Worm (Caenorhabditis elegans) whole organism, young adult: Measurements from ENCODE around the gene chd-3.

Experiments used
- B0336.3 ChIP-seq: fragments of 200-800 bp; sonication (Bioruptor generic); IDR thresholded peaks from 2 replicates; pipeline ENCODE4 v1.3.6; 2022; ENCODE audit warnings: missing genetic modification characterization, missing compliant biosample characterization
- C06A6.2 ChIP-seq: fragments of 200-800 bp; sonication (Bioruptor generic); conservative IDR thresholded peaks from 2 replicates; pipeline ENCODE4 v1.3.6; 2022; ENCODE audit warnings: missing genetic modification characterization, missing compliant biosample characterization
- F10E7.11 ChIP-seq: sonication (generic microtip); optimal IDR thresholded peaks from 2 replicates; lab custom pipeline; 2017; ENCODE audit warnings: mild to moderate bottlenecking, missing genetic modification characterization, moderate library complexity, missing compliant biosample characterization
- F33H1.4 ChIP-seq: fragments of 200-800 bp; sonication (Bioruptor generic); IDR thresholded peaks from 2 replicates; pipeline ENCODE4 v1.3.6; 2022; ENCODE audit warnings: missing genetic modification reagents, missing genetic modification characterization, missing compliant biosample characterization
- F57A8.1 ChIP-seq: fragments of 200-800 bp; sonication (Bioruptor generic); optimal IDR thresholded peaks from 2 replicates; lab custom pipeline; 2018; ENCODE audit warnings: mild to moderate bottlenecking, missing genetic modification characterization, moderate library complexity, missing compliant biosample characterization
- K12H6.12 ChIP-seq: fragments of 200-800 bp; sonication (Bioruptor generic); optimal IDR thresholded peaks from 2 replicates; lab custom pipeline; 2018; ENCODE audit warnings: mild to moderate bottlenecking, missing genetic modification characterization, missing compliant biosample characterization
- T07F8.4 ChIP-seq: sonication (generic microtip); optimal IDR thresholded peaks from 2 replicates; lab custom pipeline; 2016; ENCODE audit warnings: mild to moderate bottlenecking, missing genetic modification characterization, moderate library complexity, missing compliant biosample characterization
- T26A5.8 ChIP-seq: sonication (generic microtip); optimal IDR thresholded peaks from 2 replicates; lab custom pipeline; 2016; ENCODE audit warnings: missing genetic modification characterization, missing compliant biosample characterization
- Y67H2A.10 ChIP-seq: fragments of 200-800 bp; sonication (Bioruptor generic); conservative IDR thresholded peaks from 2 replicates; pipeline ENCODE4 v1.3.6; 2022; ENCODE audit warnings: missing genetic modification reagents, missing genetic modification characterization, missing compliant biosample characterization
- Y79H2A.3 ChIP-seq: fragments of 200-800 bp; sonication (Bioruptor generic); conservative IDR thresholded peaks from 2 replicates; pipeline ENCODE4 v1.3.6; 2022; ENCODE audit warnings: missing genetic modification reagents, missing genetic modification characterization, missing compliant biosample characterization
- Y95B8A.8 ChIP-seq: fragments of 200-800 bp; sonication (Bioruptor generic); IDR thresholded peaks from 2 replicates; pipeline ENCODE4 v1.3.6; 2022; ENCODE audit warnings: missing genetic modification reagents, missing genetic modification characterization, missing compliant biosample characterization
- akir-1 ChIP-seq: fragments of 200-800 bp; sonication (Bioruptor generic); optimal IDR thresholded peaks from 2 replicates; lab custom pipeline; 2018; ENCODE audit warnings: mild to moderate bottlenecking, missing genetic modification characterization, moderate library complexity, missing compliant biosample characterization
- aptf-2 ChIP-seq: fragments of 200-800 bp; sonication (Bioruptor generic); conservative IDR thresholded peaks from 2 replicates; pipeline ENCODE4 v1.3.6; 2022; ENCODE audit warnings: missing genetic modification reagents, missing genetic modification characterization, missing compliant biosample characterization
- attf-6 ChIP-seq: fragments of 200-800 bp; sonication (Bioruptor generic); IDR thresholded peaks from 2 replicates; pipeline ENCODE4 v1.3.6; 2022; ENCODE audit warnings: missing genetic modification reagents, missing genetic modification characterization, missing compliant biosample characterization
- cebp-1 ChIP-seq, 2 experiments: fragments of 200-800 bp in 1 of 2; sonication (Bioruptor generic) in 1 of 2; sonication (generic microtip) in 1 of 2; IDR thresholded peaks in 1 of 2; optimal IDR thresholded peaks in 1 of 2; 2 replicates each; pipeline versions ENCODE4 v1.3.6 to Lab custom; 2017 to 2022; ENCODE audit warnings: missing compliant biosample characterization in 2 of 2, missing genetic modification characterization in 2 of 2, mild to moderate bottlenecking in 1 of 2, missing genetic modification reagents in 1 of 2, moderate library complexity in 1 of 2
- cebp-2 ChIP-seq: fragments of 200-800 bp; sonication (Bioruptor generic); IDR thresholded peaks from 2 replicates; pipeline ENCODE4 v1.3.6; 2022; ENCODE audit warnings: missing genetic modification characterization, missing compliant biosample characterization
- ceh-100 ChIP-seq: fragments of 200-800 bp; sonication (Bioruptor generic); IDR thresholded peaks from 2 replicates; pipeline ENCODE4 v1.3.6; 2022; ENCODE audit warnings: missing genetic modification reagents, missing genetic modification characterization, missing compliant biosample characterization
- ceh-58 ChIP-seq: fragments of 200-800 bp; sonication (Bioruptor generic); IDR thresholded peaks from 2 replicates; pipeline ENCODE4 v1.3.6; 2022; ENCODE audit warnings: missing genetic modification characterization, missing compliant biosample characterization
- ceh-79 ChIP-seq: sonication (generic microtip); optimal IDR thresholded peaks from 2 replicates; lab custom pipeline; 2017; ENCODE audit warnings: mild to moderate bottlenecking, missing genetic modification characterization, missing compliant biosample characterization
- chd-7 ChIP-seq: sonication (generic microtip); optimal IDR thresholded peaks from 2 replicates; lab custom pipeline; 2016; ENCODE audit warnings: mild to moderate bottlenecking, missing genetic modification characterization, moderate library complexity, missing compliant biosample characterization
- die-1 ChIP-seq: sonication (generic microtip); optimal IDR thresholded peaks from 2 replicates; lab custom pipeline; 2016; ENCODE audit warnings: missing genotype, mild to moderate bottlenecking, missing genetic modification characterization, missing compliant biosample characterization
- efl-1 ChIP-seq: fragments of 150-350 bp; optimal IDR thresholded peaks from 2 replicates; lab custom pipeline; 2014; ENCODE audit warnings: missing biosample characterization, missing genetic modification reagents, missing genetic modification characterization
- egl-18 ChIP-seq: fragments of 200-800 bp; sonication (Bioruptor generic); IDR thresholded peaks from 2 replicates; pipeline ENCODE4 v1.3.6; 2022; ENCODE audit warnings: missing genetic modification reagents, missing genetic modification characterization, missing compliant biosample characterization
- ets-4 ChIP-seq: fragments of 200-800 bp; sonication (Bioruptor generic); optimal IDR thresholded peaks from 2 replicates; lab custom pipeline; 2018; ENCODE audit warnings: mild to moderate bottlenecking, missing genetic modification characterization, missing compliant biosample characterization
- gei-17 ChIP-seq: fragments of 200-800 bp; sonication (Bioruptor generic); optimal IDR thresholded peaks from 2 replicates; lab custom pipeline; 2018; ENCODE audit warnings: mild to moderate bottlenecking, missing genetic modification characterization, missing compliant biosample characterization
- hmg-1.2 ChIP-seq: fragments of 200-800 bp; sonication (Bioruptor generic); IDR thresholded peaks from 2 replicates; pipeline ENCODE4 v1.3.6; 2022; ENCODE audit warnings: missing genetic modification reagents, missing genetic modification characterization, missing compliant biosample characterization
- lin-40 ChIP-seq: sonication (generic microtip); optimal IDR thresholded peaks from 2 replicates; lab custom pipeline; 2016; ENCODE audit warnings: missing genetic modification characterization, mild to moderate bottlenecking, missing compliant biosample characterization, missing genotype, missing genetic modification reagents
- lin-54 ChIP-seq: fragments of 200-800 bp; sonication (Bioruptor generic); optimal IDR thresholded peaks from 2 replicates; lab custom pipeline; 2018; ENCODE audit warnings: mild to moderate bottlenecking, missing genetic modification characterization, missing compliant biosample characterization
- lsy-27 ChIP-seq: sonication (generic microtip); optimal IDR thresholded peaks from 2 replicates; lab custom pipeline; 2017; ENCODE audit warnings: missing genetic modification characterization, mild to moderate bottlenecking, missing compliant biosample characterization, antibody characterized with exemption, missing genotype, borderline replicate concordance; ENCODE audit not compliant: insufficient read depth
- madf-3 ChIP-seq: fragments of 200-800 bp; sonication (Bioruptor generic); IDR thresholded peaks from 2 replicates; pipeline ENCODE4 v1.3.6; 2022; ENCODE audit warnings: missing genetic modification reagents, missing genetic modification characterization, missing compliant biosample characterization
- madf-8 ChIP-seq: fragments of 200-800 bp; sonication (Bioruptor generic); conservative IDR thresholded peaks from 2 replicates; pipeline ENCODE4 v1.3.6; 2022; ENCODE audit warnings: missing genetic modification reagents, missing genetic modification characterization, missing compliant biosample characterization
- mel-28 ChIP-seq: sonication (generic microtip); optimal IDR thresholded peaks from 2 replicates; lab custom pipeline; 2016; ENCODE audit warnings: borderline replicate concordance, mild to moderate bottlenecking, missing genetic modification characterization, missing compliant biosample characterization
- nfya-2 ChIP-seq: fragments of 200-800 bp; sonication (Bioruptor generic); IDR thresholded peaks from 2 replicates; pipeline ENCODE4 v1.3.6; 2022; ENCODE audit warnings: missing genetic modification reagents, missing genetic modification characterization, missing compliant biosample characterization
- nhr-179 ChIP-seq: sonication (generic microtip); optimal IDR thresholded peaks from 2 replicates; lab custom pipeline; 2016; ENCODE audit warnings: mild to moderate bottlenecking, missing genetic modification characterization, missing compliant biosample characterization
- nhr-27 ChIP-seq: fragments of 200-800 bp; sonication (Bioruptor generic); optimal IDR thresholded peaks from 2 replicates; lab custom pipeline; 2018; ENCODE audit warnings: mild to moderate bottlenecking, missing genetic modification characterization, moderate library complexity, missing compliant biosample characterization
- rcor-1 ChIP-seq: fragments of 200-800 bp; sonication (Bioruptor generic); IDR thresholded peaks from 2 replicates; pipeline ENCODE4 v1.3.6; 2022; ENCODE audit warnings: missing genetic modification reagents, missing genetic modification characterization, missing compliant biosample characterization
- snpc-1.1 ChIP-seq: sonication (generic microtip); optimal IDR thresholded peaks from 2 replicates; lab custom pipeline; 2017; ENCODE audit warnings: missing genetic modification characterization, mild to moderate bottlenecking, missing compliant biosample characterization, antibody characterized with exemption, moderate library complexity, missing genotype, missing genetic modification reagents; ENCODE audit not compliant: insufficient read depth
- snpc-1.3 ChIP-seq: sonication (generic microtip); optimal IDR thresholded peaks from 2 replicates; lab custom pipeline; 2017; ENCODE audit warnings: missing genetic modification characterization, mild to moderate bottlenecking, missing compliant biosample characterization, antibody characterized with exemption, moderate library complexity, missing genotype, missing genetic modification reagents; ENCODE audit not compliant: insufficient read depth
- somi-1 ChIP-seq: fragments of 200-800 bp; sonication (Bioruptor generic); optimal IDR thresholded peaks from 2 replicates; lab custom pipeline; 2018; ENCODE audit warnings: mild to moderate bottlenecking, missing genetic modification characterization, missing compliant biosample characterization
- sptf-2 ChIP-seq: fragments of 200-800 bp; sonication (Bioruptor generic); optimal IDR thresholded peaks from 2 replicates; lab custom pipeline; 2018; ENCODE audit warnings: mild to moderate bottlenecking, missing genetic modification characterization, missing compliant biosample characterization
- tbx-9 ChIP-seq: sonication (generic microtip); optimal IDR thresholded peaks from 2 replicates; lab custom pipeline; 2016; ENCODE audit warnings: borderline replicate concordance, missing genetic modification characterization, inconsistent platforms, missing compliant biosample characterization
- zfh-2 ChIP-seq: fragments of 200-800 bp; sonication (Bioruptor generic); conservative IDR thresholded peaks from 2 replicates; pipeline ENCODE4 v1.3.6; 2022; ENCODE audit warnings: missing genetic modification reagents, missing genetic modification characterization, missing compliant biosample characterization
- ztf-22 ChIP-seq: fragments of 200-800 bp; sonication (Bioruptor generic); optimal IDR thresholded peaks from 2 replicates; lab custom pipeline; 2018; ENCODE audit warnings: mild to moderate bottlenecking, missing genetic modification characterization, moderate library complexity, missing compliant biosample characterization
- ztf-25 ChIP-seq: fragments of 200-800 bp; sonication (Bioruptor generic); IDR thresholded peaks from 2 replicates; pipeline ENCODE4 v1.3.6; 2022; ENCODE audit warnings: missing genetic modification reagents, missing genetic modification characterization, missing compliant biosample characterization
- ztf-28 ChIP-seq: fragments of 200-800 bp; sonication (Bioruptor generic); IDR thresholded peaks from 2 replicates; pipeline ENCODE4 v1.3.6; 2022; ENCODE audit warnings: missing genetic modification reagents, missing genetic modification characterization, missing compliant biosample characterization
- ztf-6 ChIP-seq: fragments of 200-800 bp; sonication (Bioruptor generic); IDR thresholded peaks from 2 replicates; pipeline ENCODE4 v1.3.6; 2022; ENCODE audit warnings: missing genetic modification reagents, missing genetic modification characterization, missing compliant biosample characterization

The chd-3 gene

DNA sequence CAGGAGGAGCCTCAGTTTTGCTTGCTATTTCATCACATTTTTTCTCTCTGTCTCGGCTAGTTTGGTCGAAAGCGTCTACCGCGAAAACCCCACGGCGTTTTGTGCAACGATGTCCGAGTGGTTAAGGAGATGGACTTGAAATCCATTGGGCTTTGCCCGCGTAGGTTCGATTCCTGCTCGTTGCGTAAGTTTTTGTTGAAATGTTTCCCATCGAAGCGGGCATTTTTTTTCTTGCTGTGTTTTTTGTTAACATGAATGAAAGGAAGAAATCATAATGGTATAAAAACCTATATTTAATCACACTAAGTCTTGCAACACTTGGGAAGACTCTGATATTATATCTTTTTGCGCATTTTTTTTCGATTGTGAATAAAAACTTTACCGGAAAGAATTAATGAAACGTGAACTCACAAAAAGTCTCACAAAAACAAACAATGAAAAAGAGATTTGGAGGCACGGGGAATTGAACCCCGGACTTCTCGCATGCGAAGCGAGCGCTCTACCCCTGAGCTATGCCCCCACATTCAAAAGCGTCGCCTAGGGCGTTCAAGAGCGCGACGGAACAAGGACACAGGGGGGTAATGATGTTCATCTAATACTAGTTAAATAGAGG lies 37.5 kb upstream of the chd-3 start (continued):
- TF ChIP-seq tbx-9 (tag; lab: Kevin White, UChicago), result no peak
- TF ChIP-seq rcor-1 (GFP tag; lab: Robert Waterston, UW), result peak; percentile 72
- TF ChIP-seq chd-7 (tag; lab: Kevin White, UChicago), result peak; percentile 38
- TF ChIP-seq Y67H2A.10 (GFP tag; lab: Robert Waterston, UW), result peak; percentile 55; the same call in 1 of the 2 replicates
- TF ChIP-seq F10E7.11 (tag; lab: Kevin White, UChicago), result no peak
- no peak for TF ChIP-seq nfya-2 (GFP tag; lab: Robert Waterston, UW)
- peak; percentile 5 for TF ChIP-seq lsy-27 (tag; lab: Kevin White, UChicago)
- TF ChIP-seq T07F8.4, result peak; percentile 16
- peak; percentile 35 for TF ChIP-seq T26A5.8 (tag; lab: Kevin White, UChicago)
- TF ChIP-seq attf-6 (GFP tag; lab: Robert Waterston, UW), result 0 out of 2 replicates have a peak, but pooled peaks have one; percentile 39
- TF ChIP-seq F57A8.1 (GFP tag; lab: Kevin White, UChicago), result no peak
- TF ChIP-seq gei-17, result peak; percentile 61
- TF ChIP-seq lin-54, result no peak
- TF ChIP-seq C06A6.2 (GFP tag; lab: Robert Waterston, UW), result peak; percentile 40; the same call in 1 of the 2 replicates
- TF ChIP-seq Y79H2A.3 (GFP tag; lab: Robert Waterston, UW), result no peak
- TF ChIP-seq ceh-58, result no peak
- TF ChIP-seq lin-40, result peak; percentile 82
- TF ChIP-seq ztf-28 (GFP tag; lab: Robert Waterston, UW), result no peak
- TF ChIP-seq egl-18 (GFP tag; lab: Robert Waterston, UW), result peak; percentile 69; the same call in 1 of the 2 replicates
- TF ChIP-seq ceh-79 (tag; lab: Kevin White, UChicago), result peak; percentile 58
- peak; percentile 67 for TF ChIP-seq snpc-1.3
- no peak for TF ChIP-seq ztf-25
- peak; percentile 64 for TF ChIP-seq K12H6.12 (tag; lab: Kevin White, UChicago)
- TF ChIP-seq hmg-1.2 (GFP tag; lab: Robert Waterston, UW), result peak; percentile 76
- TF ChIP-seq madf-8 (GFP tag; lab: Robert Waterston, UW), result no peak
- peak; percentile 89; the same call in 1 of the 2 replicates for TF ChIP-seq cebp-2
- TF ChIP-seq akir-1 (GFP tag; lab: Kevin White, UChicago), result no peak
- TF ChIP-seq madf-3, result 0 out of 2 replicates have a peak, but pooled peaks have one; percentile 59
- TF ChIP-seq ets-4 (GFP tag; lab: Kevin White, UChicago), result no peak
- TF ChIP-seq mel-28 (tag; lab: Kevin White, UChicago), result peak; percentile 36
- no peak for TF ChIP-seq Y95B8A.8 (GFP tag; lab: Robert Waterston, UW)
- no peak for TF ChIP-seq ztf-22 (GFP tag; lab: Kevin White, UChicago)
- TF ChIP-seq nhr-179 (tag; lab: Kevin White, UChicago), result no peak
- TF ChIP-seq die-1 (tag; lab: Kevin White, UChicago), result peak; percentile 73
- no peak for TF ChIP-seq B0336.3 (GFP tag; lab: Robert Waterston, UW)
- TF ChIP-seq nhr-27 (tag; lab: Kevin White, UChicago), result no peak
- no peak for TF ChIP-seq efl-1 (GFP tag; lab: Kevin White, UChicago)
- peak; percentile 25; the same call in 1 of the 2 replicates for TF ChIP-seq ceh-100 (GFP tag; lab: Robert Waterston, UW)
- peak; percentile 81 for TF ChIP-seq cebp-1 (GFP tag; IDR thresholded peaks at IDR 0.05; lab: Robert Waterston, UW)
- peak; percentile 96 for TF ChIP-seq cebp-1 (tag; optimal IDR thresholded peaks at IDR 0.05; lab: Kevin White, UChicago)
- TF ChIP-seq aptf-2 (GFP tag; lab: Robert Waterston, UW), result 0 out of 2 replicates have a peak, but pooled peaks have one; percentile 28
- no peak for TF ChIP-seq ztf-6 (GFP tag; lab: Robert Waterston, UW)
- no peak for TF ChIP-seq snpc-1.1 (tag; lab: Kevin White, UChicago)
- no peak for TF ChIP-seq sptf-2 (GFP tag; lab: Kevin White, UChicago)
- TF ChIP-seq somi-1 (GFP tag; lab: Kevin White, UChicago), result peak; percentile 47
- TF ChIP-seq zfh-2 (GFP tag; lab: Robert Waterston, UW), result no peak
- TF ChIP-seq F33H1.4 (GFP tag; lab: Robert Waterston, UW), result no peak
